Worm (Caenorhabditis elegans): ENCODE results near the gene rom-3.

rom-3 gene

ce11 chrIV:16919212-16919775, 51.0 kb downstream of the rom-3 start, which contains the start of the genes Y116A8C.470 and Y116A8C.463:
Gene Y116A8C.470 (minus strand): TSS chrIV:16919312.
Gene Y116A8C.463 (plus strand): TSS chrIV:16919725.
- no peak for TF ChIP-seq C08G9.2 (tag; optimal IDR thresholded peaks at IDR 0.05)
- no peak for TF ChIP-seq ceh-34 (tag; optimal IDR thresholded peaks at IDR 0.05)

ce11 chrIV:16917831-16918429, 52.4 kb downstream of the rom-3 start, which contains the start of the genes Y116A8C.469 and Y116A8C.468:
Gene Y116A8C.469 (minus strand): TSS chrIV:16917931.
Gene Y116A8C.468 (plus strand): TSS chrIV:16918379.
- TF ChIP-seq ceh-19 (GFP tag; optimal IDR thresholded peaks at IDR 0.05), result no peak
- no peak for TF ChIP-seq tbx-2 (tag; optimal IDR thresholded peaks at IDR 0.05)
- TF ChIP-seq ceh-9 (tag; optimal IDR thresholded peaks at IDR 0.05), result no peak
- no peak for TF ChIP-seq ceh-45 (GFP tag; IDR thresholded peaks at IDR 0.05)
- no peak for TF ChIP-seq sdc-2 (tag; optimal IDR thresholded peaks at IDR 0.05)
- no peak for TF ChIP-seq mec-3 (tag; optimal IDR thresholded peaks at IDR 0.05; ENCODE audit: borderline replicate concordance)
- TF ChIP-seq madf-2 (tag; optimal IDR thresholded peaks at IDR 0.05), result no peak
- TF ChIP-seq nfya-1 (tag; optimal IDR thresholded peaks at IDR 0.05), result no peak
- TF ChIP-seq C38D4.7 (GFP tag; optimal IDR thresholded peaks at IDR 0.05), result no peak
- TF ChIP-seq ref-2 (tag; optimal IDR thresholded peaks at IDR 0.05), result no peak
- TF ChIP-seq unc-86 (tag; optimal IDR thresholded peaks at IDR 0.05), result no peak
- TF ChIP-seq odd-2 (tag; optimal IDR thresholded peaks at IDR 0.05), result no peak
- no peak for TF ChIP-seq hlh-13 (GFP tag; optimal IDR thresholded peaks at IDR 0.05)
- no peak for TF ChIP-seq lim-6 (tag; optimal IDR thresholded peaks at IDR 0.05)
- no peak for TF ChIP-seq hlh-30 (tag; optimal IDR thresholded peaks at IDR 0.05; ENCODE audit: insufficient read depth)
- no peak for TF ChIP-seq unc-55 (GFP tag; optimal IDR thresholded peaks at IDR 0.05)
- no peak for TF ChIP-seq pros-1 (tag; optimal IDR thresholded peaks at IDR 0.05)
- no peak for TF ChIP-seq ets-4 (tag; optimal IDR thresholded peaks at IDR 0.05)
- TF ChIP-seq zip-5 (tag; optimal IDR thresholded peaks at IDR 0.05), result no peak
- no peak for TF ChIP-seq Y22D7AL.16 (tag; optimal IDR thresholded peaks at IDR 0.05)

ce11 chrIV:16915751-16916150, 54.5 kb downstream of the rom-3 start, which contains the start of gene Y116A8C.3:
Gene Y116A8C.3 (plus strand): TSS chrIV:16916051.
- no peak for TF ChIP-seq ztf-16 (tag; optimal IDR thresholded peaks at IDR 0.05)
- TF ChIP-seq pha-2 (tag; optimal IDR thresholded peaks at IDR 0.05), result no peak
- TF ChIP-seq C38D4.7 (GFP tag; optimal IDR thresholded peaks at IDR 0.05), result no peak
- TF ChIP-seq ceh-19 (GFP tag; optimal IDR thresholded peaks at IDR 0.05), result no peak
- TF ChIP-seq ceh-18 (tag; optimal IDR thresholded peaks at IDR 0.05), result no peak

All from whole organism, late embryonic.